Fruit fly (Drosophila melanogaster) whole organism: ENCODE data around the gene fwe.

ENCODE experiments used
- CG8478 ChIP-seq: fragments of >200 bp; optimal IDR thresholded peaks from 2 replicates; lab custom pipeline; 2018; ENCODE audit warnings: inconsistent platforms
- Dll ChIP-seq: fragments of >200 bp; optimal IDR thresholded peaks from 2 replicates; lab custom pipeline; 2017
- EcR ChIP-seq, 2 experiments: fragments of >200 bp; optimal IDR thresholded peaks; 2 replicates each; lab custom pipeline; 2017; ENCODE audit warnings: missing biosample characterization in 2 of 2, missing genetic modification characterization in 2 of 2, missing genetic modification reagents in 2 of 2
- pan ChIP-seq: fragments of >200 bp; optimal IDR thresholded peaks from 2 replicates; lab custom pipeline; 2017
- psq ChIP-seq: fragments of >200 bp; optimal IDR thresholded peaks from 2 replicates; lab custom pipeline; 2017
- usp ChIP-seq: fragments of >200 bp; optimal IDR thresholded peaks from 2 replicates; lab custom pipeline; 2017; ENCODE audit warnings: missing biosample characterization, missing genetic modification characterization, mixed read lengths

Gene fwe

DNA sequence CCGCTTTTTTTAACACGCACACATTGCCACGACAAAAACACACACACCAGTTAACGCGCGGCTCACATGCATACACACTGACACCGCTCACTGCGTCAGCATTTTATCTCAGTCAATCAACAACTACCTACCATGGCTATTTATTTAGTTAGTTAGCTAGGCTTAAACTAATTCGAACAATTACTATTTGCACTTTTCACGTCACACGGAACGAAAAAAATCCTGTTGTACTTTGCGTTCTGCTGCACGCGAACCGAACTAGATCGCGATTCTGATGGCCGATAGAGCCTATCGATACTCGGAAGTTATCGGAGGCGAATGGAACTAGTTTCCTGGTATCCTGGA, at the start of gene fwe:
fwe (minus strand) TSS at position 268 of the 345 bp plus-strand sequence.
- TF ChIP-seq Dll (lab: Kevin White, UChicago) (no peak), usp (GFP tag; lab: Kevin White, UChicago) (no peak), pan (lab: Kevin White, UChicago) (no peak), EcR (GFP tag; optimal IDR thresholded peaks at IDR 0.05; lab: Kevin White, UChicago) (no peak), CG8478 (lab: Kevin White, UChicago) (no peak), psq (lab: Kevin White, UChicago) (no peak)

DNA sequence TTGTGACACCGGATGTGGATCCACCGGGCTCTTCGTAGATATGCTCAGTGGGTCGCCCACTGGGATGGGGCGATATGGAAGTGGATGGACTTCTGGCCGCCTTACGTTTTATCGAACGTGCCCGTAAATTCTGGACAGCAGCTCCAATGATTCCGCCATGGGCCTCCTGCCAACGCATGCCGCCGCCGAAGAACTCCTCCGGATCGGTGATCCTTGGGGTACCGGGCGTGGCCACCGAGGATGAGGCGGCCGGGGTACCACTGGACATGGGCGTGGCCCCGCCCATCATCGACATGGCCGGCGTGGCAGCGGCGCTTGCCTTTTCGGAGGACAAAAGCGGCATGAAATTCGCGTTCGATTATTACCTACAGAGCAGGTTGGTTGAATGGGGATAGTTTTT, 39.8 kb upstream of the fwe start:
- TF ChIP-seq CG8478 (lab: Kevin White, UChicago) = no peak
- TF ChIP-seq usp (GFP tag; lab: Kevin White, UChicago) = no peak
- no peak for TF ChIP-seq psq (lab: Kevin White, UChicago)
- no peak for TF ChIP-seq EcR (GFP tag; optimal IDR thresholded peaks at IDR 0.05; lab: Kevin White, UChicago)
- TF ChIP-seq pan (lab: Kevin White, UChicago) = no peak
- no peak for TF ChIP-seq Dll (lab: Kevin White, UChicago)

DNA sequence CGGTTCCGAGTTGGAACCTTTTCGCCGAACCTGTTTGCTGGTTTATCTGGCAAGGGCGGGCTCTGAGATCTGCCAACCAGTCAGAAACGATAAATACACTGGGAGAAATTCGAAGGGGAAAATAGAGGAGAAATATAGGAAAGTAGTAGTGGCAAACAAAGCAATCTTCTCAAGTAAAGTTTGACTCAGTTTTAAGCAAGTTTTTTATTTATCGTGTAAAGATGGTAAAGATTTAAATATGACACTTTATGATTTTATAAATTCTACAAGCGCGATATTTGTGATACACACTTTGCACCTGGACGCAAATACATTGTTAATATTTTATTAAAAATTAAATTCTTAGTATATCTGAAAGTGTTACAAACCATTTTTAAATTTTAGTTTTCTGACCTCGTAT, 31.4 kb upstream of the fwe start:
- TF ChIP-seq CG8478 (lab: Kevin White, UChicago) (no peak), pan (lab: Kevin White, UChicago) (no peak), psq (lab: Kevin White, UChicago) (no peak), usp (GFP tag; lab: Kevin White, UChicago) (no peak), EcR (GFP tag; optimal IDR thresholded peaks at IDR 0.05; lab: Kevin White, UChicago) (no peak), Dll (lab: Kevin White, UChicago) (no peak)

DNA sequence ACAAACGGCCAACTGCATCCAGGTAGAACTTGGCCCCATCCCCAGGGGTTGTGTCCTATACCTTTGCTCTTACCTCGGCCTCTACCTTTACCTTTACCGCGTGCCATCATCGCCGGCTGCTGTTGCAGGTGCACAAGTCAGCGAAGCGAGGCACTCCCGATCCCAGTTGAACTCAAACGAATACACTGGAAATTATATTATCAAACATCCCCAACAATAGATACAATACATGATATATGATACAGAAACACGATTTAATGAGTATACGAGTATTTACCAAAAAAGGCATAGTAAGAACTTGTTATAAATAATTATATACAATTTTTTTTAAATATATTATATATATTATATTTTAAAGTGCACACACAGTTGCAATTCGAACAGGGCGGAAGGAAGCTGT, 31.0 kb upstream of the fwe start:
- TF ChIP-seq Dll (lab: Kevin White, UChicago) (no peak), EcR (GFP tag; optimal IDR thresholded peaks at IDR 0.05; lab: Kevin White, UChicago) (no peak), psq (lab: Kevin White, UChicago) (no peak), CG8478 (lab: Kevin White, UChicago) (no peak), usp (GFP tag; lab: Kevin White, UChicago) (no peak), pan (lab: Kevin White, UChicago) (no peak)

DNA sequence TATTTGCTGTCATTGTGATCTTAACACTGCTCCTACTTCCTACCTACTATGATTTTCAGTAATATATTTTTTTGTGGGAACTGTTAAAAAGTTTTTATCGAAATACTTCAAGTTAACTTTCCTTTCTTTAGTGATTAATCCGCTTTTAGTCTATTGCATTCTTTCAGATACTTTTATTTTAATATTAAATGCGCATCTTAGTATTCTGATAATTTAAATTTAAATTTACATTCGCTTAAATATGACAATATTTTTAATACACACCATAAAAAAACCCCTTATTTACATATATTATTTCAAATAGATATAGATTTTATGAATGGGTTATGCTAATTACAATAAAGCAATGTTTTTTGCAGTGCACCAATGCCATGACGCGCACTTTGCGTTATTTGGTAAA, 28.4 kb upstream of the fwe start:
- TF ChIP-seq usp (GFP tag; lab: Kevin White, UChicago) (no peak), EcR (GFP tag; optimal IDR thresholded peaks at IDR 0.05; lab: Kevin White, UChicago) (no peak), CG8478 (lab: Kevin White, UChicago) (no peak), pan (lab: Kevin White, UChicago) (no peak), psq (lab: Kevin White, UChicago) (no peak)

DNA sequence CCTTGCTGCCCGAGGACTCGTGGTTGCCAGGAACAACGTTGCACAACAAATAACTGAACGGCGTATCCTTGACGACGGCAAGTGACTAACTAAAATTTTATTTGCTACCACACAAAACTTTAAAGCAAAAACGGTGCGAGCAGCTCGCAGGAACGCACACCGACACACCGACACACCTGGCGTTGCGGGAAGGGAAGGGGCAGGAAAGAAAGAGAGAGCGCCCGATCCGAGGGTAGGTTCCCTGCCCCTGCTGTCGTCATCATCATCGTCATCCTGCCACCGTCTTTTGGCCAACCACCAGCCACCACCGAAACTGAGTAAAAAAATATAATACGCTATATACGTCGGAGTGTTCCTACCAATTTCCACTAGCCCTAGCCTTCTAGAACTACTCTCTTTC, 27.8 kb upstream of the fwe start, which contains the start of gene meru:
meru (minus strand) TSS at position 101 of the 400 bp plus-strand sequence.
- no peak for TF ChIP-seq Dll (lab: Kevin White, UChicago)
- no peak for TF ChIP-seq usp (GFP tag; lab: Kevin White, UChicago)
- TF ChIP-seq CG8478 (lab: Kevin White, UChicago) = no peak
- no peak for TF ChIP-seq pan (lab: Kevin White, UChicago)
- no peak for TF ChIP-seq EcR (GFP tag; optimal IDR thresholded peaks at IDR 0.05; lab: Kevin White, UChicago)
- no peak for TF ChIP-seq psq (lab: Kevin White, UChicago)

DNA sequence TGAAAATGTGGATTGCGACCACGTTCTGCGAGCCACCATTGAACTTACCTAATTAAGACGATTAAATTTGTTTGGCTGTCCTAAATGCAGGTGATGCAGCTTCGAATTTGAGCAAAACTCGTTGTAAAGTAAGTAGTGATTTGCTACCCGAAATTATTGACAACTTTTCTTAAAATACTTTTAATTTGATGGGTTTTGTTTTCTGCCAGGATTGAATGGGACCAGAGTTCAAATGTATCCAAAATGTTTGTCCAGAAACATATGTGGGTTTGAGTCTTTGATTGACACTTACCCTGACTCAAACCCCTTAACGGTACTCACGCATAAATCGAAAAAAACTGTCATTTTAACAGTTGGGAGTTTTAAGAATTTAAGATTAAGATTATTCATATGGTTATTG, 21.0 kb upstream of the fwe start, which contains the start of gene CG15715:
CG15715 (minus strand) TSS at position 274 of the 400 bp plus-strand sequence.
- TF ChIP-seq Dll (lab: Kevin White, UChicago) (no peak), EcR (GFP tag; optimal IDR thresholded peaks at IDR 0.05; lab: Kevin White, UChicago) (no peak), pan (lab: Kevin White, UChicago) (no peak), psq (lab: Kevin White, UChicago) (no peak), usp (GFP tag; lab: Kevin White, UChicago) (no peak), CG8478 (lab: Kevin White, UChicago) (no peak)

DNA sequence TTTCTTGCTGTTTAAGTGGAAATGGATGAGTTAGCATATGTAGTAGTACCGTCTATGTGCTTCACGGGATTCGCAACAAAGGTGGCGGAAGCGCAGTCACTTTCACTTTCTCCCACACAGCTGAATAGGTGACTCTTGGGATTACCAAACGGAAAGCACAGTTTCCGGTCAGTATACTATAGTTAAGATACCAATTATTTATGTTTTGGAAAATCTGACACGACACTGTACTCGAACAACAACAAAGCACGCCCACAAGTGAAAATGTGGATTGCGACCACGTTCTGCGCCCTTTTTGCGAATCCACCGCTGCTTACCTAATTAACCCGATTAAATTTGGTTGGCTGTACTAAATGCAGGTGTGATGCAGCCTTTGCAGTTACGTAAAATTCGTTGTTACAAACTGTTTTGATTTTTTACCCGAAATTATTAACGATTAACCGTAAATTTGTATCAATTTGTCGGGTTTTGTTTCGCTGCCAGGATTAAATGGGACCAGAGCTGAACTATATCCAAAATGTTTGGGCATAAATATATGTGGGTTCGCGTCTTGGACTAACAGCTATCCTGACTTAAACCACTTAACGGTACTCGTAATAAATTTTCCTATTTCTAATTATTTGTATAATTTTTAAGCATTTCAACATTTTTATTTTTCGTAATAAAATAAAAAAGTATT, 18.8 kb upstream of the fwe start, which contains the start of gene CG18081:
CG18081 (minus strand) TSS at position 512 of the 679 bp plus-strand sequence.
- TF ChIP-seq EcR (GFP tag; optimal IDR thresholded peaks at IDR 0.05; lab: Kevin White, UChicago) = no peak
- TF ChIP-seq psq (lab: Kevin White, UChicago) = no peak
- no peak for TF ChIP-seq CG8478 (lab: Kevin White, UChicago)
- TF ChIP-seq pan (lab: Kevin White, UChicago) = no peak
- TF ChIP-seq Dll (lab: Kevin White, UChicago) = no peak
- TF ChIP-seq usp (GFP tag; lab: Kevin White, UChicago) = no peak

DNA sequence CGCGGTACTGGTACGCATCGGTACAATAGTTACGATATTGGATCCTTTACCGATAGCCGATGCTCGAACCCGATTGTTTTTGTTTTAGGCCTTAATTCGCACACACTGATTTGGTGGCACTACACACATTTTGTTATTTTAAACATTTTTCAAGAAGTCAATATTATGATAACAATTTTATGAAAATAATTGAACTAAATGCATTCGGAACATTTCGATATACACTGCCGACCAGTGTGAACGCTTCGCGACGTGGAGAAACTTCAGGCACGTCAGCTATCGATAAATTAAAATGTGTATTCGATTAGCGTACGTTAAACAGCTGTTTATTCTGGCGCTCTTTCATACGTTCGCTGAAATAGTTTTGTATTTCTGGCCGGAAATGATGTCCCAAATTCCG, 15.9 kb upstream of the fwe start, which contains the start of gene CG12713:
CG12713 (plus strand) TSS at position 319 of the 400 bp plus-strand sequence.
- TF ChIP-seq EcR (GFP tag; optimal IDR thresholded peaks at IDR 0.05; lab: Kevin White, UChicago) = no peak
- TF ChIP-seq Dll (lab: Kevin White, UChicago) = no peak
- TF ChIP-seq pan (lab: Kevin White, UChicago) = no peak
- TF ChIP-seq usp (GFP tag; lab: Kevin White, UChicago) = no peak
- TF ChIP-seq psq (lab: Kevin White, UChicago) = no peak
- TF ChIP-seq CG8478 (lab: Kevin White, UChicago) = no peak

DNA sequence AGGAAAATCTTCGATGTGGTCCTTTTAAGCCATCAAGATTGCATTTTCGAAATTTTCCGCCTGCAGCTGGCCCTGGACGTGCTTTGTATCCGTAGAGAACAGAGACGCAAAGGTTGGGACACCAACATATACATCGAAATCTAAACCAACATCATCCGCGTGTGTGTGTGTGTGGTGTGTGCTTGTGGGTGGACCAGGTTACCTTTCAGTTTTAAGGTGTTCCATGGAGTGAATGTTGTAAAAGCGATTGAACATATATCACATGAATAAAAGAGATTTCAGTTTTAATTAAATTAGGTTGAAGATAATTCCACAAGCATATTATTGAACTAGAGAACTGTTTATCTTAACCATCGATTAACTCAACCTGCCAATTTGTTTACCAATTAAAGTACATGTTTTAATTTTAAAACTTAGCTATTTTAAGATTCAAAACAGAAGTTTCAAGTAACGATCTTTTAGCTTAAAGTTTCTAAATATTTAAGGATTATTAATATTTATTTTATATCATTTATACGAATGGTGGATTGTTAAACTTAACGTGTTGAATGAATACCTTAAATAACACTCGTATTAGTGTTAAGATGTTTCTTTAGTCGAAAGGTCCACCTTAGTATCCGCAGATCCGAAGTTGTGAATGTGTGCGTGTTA, 10.9 kb upstream of the fwe start:
- no peak for TF ChIP-seq usp (GFP tag; lab: Kevin White, UChicago)

DNA sequence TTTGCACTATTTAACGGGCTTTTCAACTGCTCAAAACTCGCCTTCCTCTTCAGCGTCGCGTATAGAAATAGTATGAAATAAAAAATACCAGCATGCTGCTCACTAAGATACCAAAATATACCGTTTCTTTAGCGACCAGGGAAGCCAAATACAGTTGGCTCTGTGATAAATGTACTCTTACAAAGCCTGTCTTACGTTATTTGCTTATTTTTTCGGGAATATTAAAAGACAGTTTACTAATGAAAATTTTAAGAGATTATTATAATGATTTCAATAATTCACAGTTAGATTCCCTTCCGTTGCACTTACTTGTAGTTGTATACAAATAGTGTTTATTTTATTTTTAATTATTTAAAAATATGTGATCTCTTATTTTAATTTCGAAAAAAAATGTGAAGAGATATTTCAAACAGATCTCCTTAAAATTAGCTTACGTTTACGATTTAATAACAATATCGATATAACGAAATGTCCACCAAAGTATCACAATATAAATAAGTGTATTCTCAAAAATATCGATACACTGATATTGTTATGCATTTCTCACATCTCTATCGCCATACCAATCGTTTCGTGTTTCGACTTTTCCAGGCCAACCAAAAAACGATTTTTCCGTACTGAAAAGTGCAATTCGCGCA, 10.3 kb upstream of the fwe start, which contains the start of the genes DCP2 and dbo:
DCP2 (minus strand) TSS at position 77 of the 638 bp plus-strand sequence.
dbo (plus strand) TSS at position 542 of the 638 bp plus-strand sequence.
- no peak for TF ChIP-seq Dll (lab: Kevin White, UChicago)
- TF ChIP-seq pan (lab: Kevin White, UChicago) = no peak
- no peak for TF ChIP-seq usp (GFP tag; lab: Kevin White, UChicago)
- TF ChIP-seq psq (lab: Kevin White, UChicago) = no peak
- no peak for TF ChIP-seq CG8478 (lab: Kevin White, UChicago)
- no peak for TF ChIP-seq EcR (GFP tag; optimal IDR thresholded peaks at IDR 0.05; lab: Kevin White, UChicago)
